Fruit fly (Drosophila melanogaster) whole organism, adult: Measurements from ENCODE around the gene Cpr72Ec.
A peak's percentile ranks its signal among the peaks of the same experiment; 100 is the strongest.

ENCODE experiments used
- CG11617 ChIP-seq: fragments of 200-800 bp; sonication (Bioruptor generic); optimal IDR thresholded peaks from 2 replicates; lab custom pipeline; 2017; ENCODE audit warnings: mild to moderate bottlenecking, missing biosample characterization, missing genetic modification reagents, missing genetic modification characterization
- CG12768 ChIP-seq: fragments of 200-800 bp; sonication (Bioruptor generic); optimal IDR thresholded peaks from 2 replicates; lab custom pipeline; 2017; ENCODE audit warnings: missing biosample characterization, missing genetic modification characterization, mild to moderate bottlenecking, moderate library complexity, missing genetic modification reagents
- CG14711 ChIP-seq: fragments of 200-800 bp; sonication (Bioruptor generic); optimal IDR thresholded peaks from 2 replicates; lab custom pipeline; 2018; ENCODE audit warnings: missing biosample characterization, mild to moderate bottlenecking, missing genetic modification characterization, moderate library complexity
- CG1620 ChIP-seq: fragments of 200-800 bp; sonication (Bioruptor generic); optimal IDR thresholded peaks from 2 replicates; lab custom pipeline; 2016; ENCODE audit warnings: missing biosample characterization, missing genetic modification characterization
- CG33017 ChIP-seq: fragments of 200-800 bp; sonication (Bioruptor generic); optimal IDR thresholded peaks from 2 replicates; lab custom pipeline; 2018; ENCODE audit warnings: missing biosample characterization, mild to moderate bottlenecking, missing genetic modification characterization, moderate library complexity
- CG5204 ChIP-seq: fragments of 200-800 bp; sonication (Bioruptor generic); optimal IDR thresholded peaks from 2 replicates; lab custom pipeline; 2016; ENCODE audit warnings: missing biosample characterization, missing genetic modification characterization
- CG7045 ChIP-seq: fragments of 200-800 bp; sonication (Bioruptor generic); optimal IDR thresholded peaks from 2 replicates; lab custom pipeline; 2017; ENCODE audit warnings: missing biosample characterization, mild to moderate bottlenecking, missing genetic modification characterization
- CG7101 ChIP-seq: fragments of 200-800 bp; sonication (Bioruptor generic); optimal IDR thresholded peaks from 2 replicates; lab custom pipeline; 2018; ENCODE audit warnings: missing biosample characterization, mild to moderate bottlenecking, missing genetic modification characterization, moderate library complexity
- Clk ChIP-seq: fragments of 200-800 bp; sonication (Bioruptor generic); optimal IDR thresholded peaks from 2 replicates; lab custom pipeline; 2017; ENCODE audit warnings: missing biosample characterization, missing genetic modification characterization
- Crg-1 ChIP-seq: fragments of 200-800 bp; sonication (Bioruptor generic); optimal IDR thresholded peaks from 2 replicates; lab custom pipeline; 2016; ENCODE audit warnings: missing biosample characterization, missing genetic modification characterization
- Hr96 ChIP-seq: fragments of 200-800 bp; sonication (Bioruptor generic); optimal IDR thresholded peaks from 2 replicates; lab custom pipeline; 2016; ENCODE audit warnings: missing biosample characterization, missing genetic modification characterization
- Mnt ChIP-seq: fragments of 200-800 bp; sonication (Bioruptor generic); optimal IDR thresholded peaks from 2 replicates; lab custom pipeline; 2016; ENCODE audit warnings: missing biosample characterization, mild to moderate bottlenecking, missing genetic modification characterization
- bab1 ChIP-seq: fragments of 200-800 bp; sonication (Bioruptor generic); optimal IDR thresholded peaks from 3 replicates; lab custom pipeline; 2019; ENCODE audit warnings: missing biosample characterization, mild to moderate bottlenecking, missing genetic modification characterization, moderate library complexity
- cic ChIP-seq: fragments of 200-800 bp; sonication (Bioruptor generic); optimal IDR thresholded peaks from 2 replicates; lab custom pipeline; 2017; ENCODE audit warnings: missing biosample characterization, mild to moderate bottlenecking, missing genetic modification characterization, moderate library complexity
- cnc ChIP-seq, 2 experiments: fragments of >200 bp; optimal IDR thresholded peaks; 2 replicates each; lab custom pipeline; 2017
- kay ChIP-seq: fragments of 200-800 bp; sonication (Bioruptor generic); peaks from one replicate; lab custom pipeline; 2016; ENCODE audit warnings: missing biosample characterization, missing genetic modification characterization, borderline replicate concordance
- ovo ChIP-seq: fragments of 200-800 bp; sonication (Bioruptor generic); optimal IDR thresholded peaks from 2 replicates; lab custom pipeline; 2016; ENCODE audit warnings: missing biosample characterization, missing genetic modification characterization
- pad ChIP-seq: fragments of 200-800 bp; sonication (Bioruptor generic); optimal IDR thresholded peaks from 3 replicates; lab custom pipeline; 2017; ENCODE audit warnings: missing biosample characterization, missing genetic modification characterization, mild to moderate bottlenecking, moderate library complexity, missing genetic modification reagents
- tj ChIP-seq: fragments of 200-800 bp; sonication (Bioruptor generic); optimal IDR thresholded peaks from 3 replicates; lab custom pipeline; 2017; ENCODE audit warnings: missing biosample characterization, mild to moderate bottlenecking, missing genetic modification characterization, moderate library complexity
- toe ChIP-seq: fragments of 200-800 bp; sonication (Bioruptor generic); optimal IDR thresholded peaks from 2 replicates; lab custom pipeline; 2016; ENCODE audit warnings: missing biosample characterization, missing genetic modification characterization

Gene Cpr72Ec

dm6 chr3L:16367240-16367639 is at the start of gene Cpr72Ec:
TSS of gene Cpr72Ec (minus strand) at chr3L:16367340.
- TF ChIP-seq CG33017 (tag; lab: Kevin White, UChicago), result no peak
- no peak for TF ChIP-seq kay (GFP tag; lab: Kevin White, UChicago)
- no peak for TF ChIP-seq ovo
- no peak for TF ChIP-seq pad (GFP tag; lab: Kevin White, UChicago)
- TF ChIP-seq Hr96 (GFP tag; lab: Kevin White, UChicago), result no peak
- TF ChIP-seq CG1620, result no peak
- no peak for TF ChIP-seq CG12768 (GFP tag; lab: Kevin White, UChicago)
- no peak for TF ChIP-seq bab1 (GFP tag; lab: Kevin White, UChicago)
- TF ChIP-seq CG5204 (GFP tag; lab: Kevin White, UChicago), result no peak
- no peak for TF ChIP-seq CG14711 (tag; lab: Kevin White, UChicago)
- no peak for TF ChIP-seq toe

- TF ChIP-seq CG7045 (GFP tag; lab: Kevin White, UChicago), result no peak
- peak; percentile 30 for TF ChIP-seq tj (GFP tag; lab: Kevin White, UChicago)
- no peak for TF ChIP-seq CG33017 (tag; lab: Kevin White, UChicago)
- TF ChIP-seq Clk (GFP tag; lab: Kevin White, UChicago), result no peak
- peak; percentile 57 for TF ChIP-seq ovo
- no peak for TF ChIP-seq cnc (optimal IDR thresholded peaks at IDR 0.05; lab: Kevin White, UChicago)
- TF ChIP-seq kay (GFP tag; lab: Kevin White, UChicago), result no peak
- TF ChIP-seq cic (GFP tag; lab: Kevin White, UChicago), result peak; percentile 13
- peak; percentile 17 for TF ChIP-seq CG14711 (tag; lab: Kevin White, UChicago)
- peak; percentile 16 for TF ChIP-seq pad (GFP tag; lab: Kevin White, UChicago)
- TF ChIP-seq CG12768 (GFP tag; lab: Kevin White, UChicago), result no peak
- TF ChIP-seq CG11617 (GFP tag; lab: Kevin White, UChicago), result peak; percentile 17
- TF ChIP-seq toe, result peak; percentile 76
- peak; percentile 2 for TF ChIP-seq Hr96 (GFP tag; lab: Kevin White, UChicago)
- TF ChIP-seq Crg-1 (GFP tag; lab: Kevin White, UChicago), result peak; percentile 55
- TF ChIP-seq Mnt, result peak; percentile 58
- peak; percentile 50 for TF ChIP-seq CG1620
- peak; percentile 27 for TF ChIP-seq bab1 (GFP tag; lab: Kevin White, UChicago)
- TF ChIP-seq CG5204 (GFP tag; lab: Kevin White, UChicago), result peak; percentile 68
- peak; percentile 36 for TF ChIP-seq CG7101
These were observed 45.3 kb upstream of the Cpr72Ec start, which contains the start of gene Serinc for dm6 chr3L:16412394-16412950. TSS of gene Serinc (plus strand) at chr3L:16412722.

- TF ChIP-seq Hr96 (GFP tag; lab: Kevin White, UChicago) (peak; percentile 83), CG11617 (GFP tag; lab: Kevin White, UChicago) (no peak), Mnt (peak; percentile 14), cic (GFP tag; lab: Kevin White, UChicago) (peak; percentile 28), CG33017 (tag; lab: Kevin White, UChicago) (peak; percentile 12), CG7101 (peak; percentile 23), CG5204 (GFP tag; lab: Kevin White, UChicago) (no peak), bab1 (GFP tag; lab: Kevin White, UChicago) (peak; percentile 35), CG14711 (tag; lab: Kevin White, UChicago) (no peak)
These were observed 44.4 kb upstream of the Cpr72Ec start, which contains the start of gene fax for dm6 chr3L:16411566-16411965. TSS of gene fax (minus strand) at chr3L:16411828.

dm6 chr3L:16410234-16411119 is 43.3 kb upstream of the Cpr72Ec start:
- peak; percentile 72 for TF ChIP-seq pad (GFP tag; lab: Kevin White, UChicago)
- TF ChIP-seq kay (GFP tag; lab: Kevin White, UChicago), result no peak
- TF ChIP-seq Clk (GFP tag; lab: Kevin White, UChicago), result no peak
- no peak for TF ChIP-seq CG33017 (tag; lab: Kevin White, UChicago)
- no peak for TF ChIP-seq bab1 (GFP tag; lab: Kevin White, UChicago)
- no peak for TF ChIP-seq cnc (optimal IDR thresholded peaks at IDR 0.05; lab: Kevin White, UChicago)

dm6 chr3L:16409440-16410233 is 42.5 kb upstream of the Cpr72Ec start:
- TF ChIP-seq CG7101, result no peak
- peak; percentile 91 for TF ChIP-seq pad (GFP tag; lab: Kevin White, UChicago)
